Worm (Caenorhabditis elegans) whole organism, midembryonic: Measurements from ENCODE around the gene C45G9.9.

Experiments used
- T22C8.4 ChIP-seq: fragments of 200-800 bp; sonication (Bioruptor generic); IDR thresholded peaks from 2 replicates; pipeline ENCODE4 v1.3.6; 2022; ENCODE audit warnings: missing genetic modification characterization, missing compliant biosample characterization
- cog-1 ChIP-seq: sonication (generic microtip); optimal IDR thresholded peaks from 2 replicates; lab custom pipeline; 2016; ENCODE audit warnings: missing genetic modification characterization, missing compliant biosample characterization
- flt-1 ChIP-seq: fragments of 200-800 bp; sonication (Bioruptor generic); IDR thresholded peaks from 2 replicates; pipeline ENCODE4 v1.3.6; 2022; ENCODE audit warnings: missing genetic modification characterization, missing compliant biosample characterization
- klf-2 ChIP-seq: fragments of 200-800 bp; sonication (Bioruptor generic); conservative IDR thresholded peaks from 2 replicates; pipeline ENCODE4 v1.3.6; 2022; ENCODE audit warnings: missing genetic modification reagents, missing genetic modification characterization, missing compliant biosample characterization
- med-1 ChIP-seq: sonication (generic microtip); optimal IDR thresholded peaks from 2 replicates; lab custom pipeline; 2017; ENCODE audit warnings: missing genetic modification characterization, mild to moderate bottlenecking, missing compliant biosample characterization, antibody characterized with exemption, missing genetic modification reagents; ENCODE audit not compliant: insufficient read depth
- tab-1 ChIP-seq: fragments of 200-800 bp; sonication (Bioruptor generic); IDR thresholded peaks from 2 replicates; pipeline ENCODE4 v1.3.6; 2022; ENCODE audit warnings: missing genetic modification characterization, missing compliant biosample characterization
- ztf-23 ChIP-seq: fragments of 200-800 bp; sonication (Bioruptor generic); IDR thresholded peaks from 2 replicates; pipeline ENCODE4 v1.3.6; 2022; ENCODE audit warnings: missing genetic modification reagents, missing genetic modification characterization, missing compliant biosample characterization
- ztf-29 ChIP-seq: fragments of 200-800 bp; sonication (Bioruptor generic); IDR thresholded peaks from 2 replicates; pipeline ENCODE4 v1.3.6; 2022; ENCODE audit warnings: missing genetic modification reagents, missing genetic modification characterization, missing compliant biosample characterization

ce11 chrIII:5077150-5077814, 21.7 kb upstream of the C45G9.9 start, which contains the start of gene alh-1:
- TF ChIP-seq cog-1 (tag; lab: Kevin White, UChicago) (no peak), flt-1 (GFP tag; lab: Robert Waterston, UW) (no peak), tab-1 (GFP tag; lab: Robert Waterston, UW) (no peak), klf-2 (GFP tag; lab: Robert Waterston, UW) (no peak), med-1 (GFP tag; lab: Kevin White, UChicago) (no peak), ztf-29 (no peak), T22C8.4 (GFP tag; lab: Robert Waterston, UW) (no peak), ztf-23 (no peak)
